Worm (Caenorhabditis elegans) whole organism, L3 larva: Measurements from ENCODE around the gene dnj-2.

ENCODE experiments used
- ceh-28 ChIP-seq: fragments of 150-350 bp; optimal IDR thresholded peaks from 2 replicates; lab custom pipeline; 2014; ENCODE audit warnings: missing biosample characterization, missing genetic modification reagents, missing genetic modification characterization
- elt-3 ChIP-seq, 3 experiments: fragments of 150-350 bp in 1 of 3; sonication (generic microtip) in 2 of 3; optimal IDR thresholded peaks; 2 replicates in 2 of 3; 4 replicates in 1 of 3; lab custom pipeline; 2014 to 2017; ENCODE audit warnings: missing biosample characterization in 3 of 3, missing genetic modification characterization in 3 of 3
- eor-1 ChIP-seq, 2 experiments: fragments of 150-350 bp; optimal IDR thresholded peaks; 2 replicates each; lab custom pipeline; 2014 to 2018; ENCODE audit warnings: missing biosample characterization in 2 of 2, missing genetic modification characterization in 2 of 2
- lin-15B ChIP-seq: fragments of 150-350 bp; optimal IDR thresholded peaks from 2 replicates; lab custom pipeline; 2014; ENCODE audit warnings: missing biosample characterization, missing genetic modification characterization
- zag-1 ChIP-seq: fragments of 150-350 bp; optimal IDR thresholded peaks from 2 replicates; lab custom pipeline; 2014; ENCODE audit warnings: missing biosample characterization, missing genetic modification characterization

DNA sequence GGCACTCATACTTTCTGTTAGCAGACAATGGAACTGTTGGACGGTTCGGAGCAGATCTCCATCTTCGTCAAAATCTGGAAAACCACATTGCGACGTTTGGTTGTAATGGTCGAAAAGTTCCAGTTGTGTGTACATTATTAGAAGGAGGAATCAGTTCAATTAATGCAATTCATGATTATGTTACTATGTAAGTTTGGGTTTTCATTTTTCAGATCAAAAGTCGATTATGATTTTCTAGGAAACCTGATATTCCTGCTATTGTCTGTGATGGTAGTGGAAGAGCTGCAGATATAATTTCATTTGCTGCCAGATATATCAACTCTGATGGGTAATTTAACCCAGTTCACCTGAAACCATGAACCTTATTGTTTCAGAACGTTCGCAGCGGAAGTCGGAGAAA is 37.8 kb downstream of the dnj-2 start:
- TF ChIP-seq eor-1 (tag; optimal IDR thresholded peaks at IDR 0.05; lab: Kevin White, UChicago) (no peak), lin-15B (tag; lab: Kevin White, UChicago) (no peak), zag-1 (no peak), ceh-28 (tag; lab: Kevin White, UChicago) (no peak), elt-3 (tag; optimal IDR thresholded peaks at IDR 0.05; lab: Kevin White, UChicago) (no peak)
